Fruit fly (Drosophila melanogaster) S2 (cell line): ENCODE data around the gene CG7550.

Experiments used
- CG8478 ChIP-seq: fragments of >200 bp; optimal IDR thresholded peaks from 2 replicates; lab custom pipeline; 2018
- CTCF ChIP-seq, 2 experiments: fragments of >200 bp; optimal IDR thresholded peaks; 2 replicates each; lab custom pipeline; 2018

DNA sequence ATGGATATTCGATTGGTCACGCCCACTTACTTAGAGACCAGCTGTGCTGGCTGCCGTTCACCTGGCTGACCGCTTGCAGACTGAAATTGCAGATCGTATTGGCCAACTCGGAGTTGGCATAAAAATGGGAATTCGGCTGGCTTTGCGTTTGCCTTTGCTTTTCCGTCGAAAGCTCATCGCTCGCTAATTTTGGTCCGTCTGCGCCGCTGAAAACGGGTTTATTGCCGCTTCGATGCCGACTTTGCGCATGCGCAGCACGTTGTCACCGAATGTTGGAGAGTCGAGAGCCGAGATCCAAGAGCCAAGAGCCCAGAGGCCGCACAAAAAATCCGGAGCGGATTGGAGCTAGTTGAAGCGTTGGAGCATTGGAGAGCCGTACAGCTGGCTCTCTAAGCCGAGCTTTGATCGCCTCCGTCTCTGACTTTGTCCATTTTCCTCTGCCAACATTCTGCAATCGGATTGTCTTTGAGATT, 27.4 kb upstream of the CG7550 start, which contains the start of gene CG13676:
- TF ChIP-seq CG8478 (lab: Kevin White, UChicago) (no peak), CTCF (optimal IDR thresholded peaks at IDR 0.05; lab: Kevin White, UChicago) (no peak)
